Fruit fly (Drosophila melanogaster): ENCODE measurements around the gene Past1.

dm6 chr3R:12685290-12685689 is 11.8 kb upstream of the Past1 start:
- TF ChIP-seq gcm (GFP tag; optimal IDR thresholded peaks at IDR 0.05), result no peak
- TF ChIP-seq CG6272 (GFP tag; IDR thresholded peaks at IDR 0.05), result no peak
- no peak for TF ChIP-seq fd102C (GFP tag; optimal IDR thresholded peaks at IDR 0.05)

Data from whole organism, embryonic.